Worm (Caenorhabditis elegans) whole organism, late embryonic: Measurements from ENCODE around the gene C23G10.11.

Experiments
- fkh-6 ChIP-seq: sonication (generic microtip); optimal IDR thresholded peaks from 2 replicates; lab custom pipeline; 2016; ENCODE audit warnings: missing genetic modification characterization, missing compliant biosample characterization
- madf-2 ChIP-seq: sonication (generic microtip); optimal IDR thresholded peaks from 2 replicates; lab custom pipeline; 2017; ENCODE audit warnings: missing genetic modification characterization, missing compliant biosample characterization
- pax-1 ChIP-seq: fragments of 150-350 bp; optimal IDR thresholded peaks from 2 replicates; lab custom pipeline; 2014; ENCODE audit warnings: missing biosample characterization, missing genetic modification characterization

ce11 chrIII:6264447-6264846 is 49.1 kb upstream of the C23G10.11 start, which contains the start of gene srg-5:
- TF ChIP-seq madf-2 (tag; lab: Kevin White, UChicago) (no peak), fkh-6 (tag; lab: Kevin White, UChicago) (no peak), pax-1 (tag; lab: Kevin White, UChicago) (no peak)
